Worm (Caenorhabditis elegans) whole organism, L4 larva: Measurements from ENCODE around the gene mfsd-13.2.
A peak's percentile ranks its signal among the peaks of the same experiment; 100 is the strongest.

ENCODE experiments used
- F26F4.8 ChIP-seq: fragments of 200-800 bp; sonication (Bioruptor generic); conservative IDR thresholded peaks from 2 replicates; pipeline ENCODE4 v1.3.6; 2022; ENCODE audit warnings: missing genetic modification characterization, missing compliant biosample characterization
- R02D3.7 ChIP-seq: fragments of 150-350 bp; sonication (generic microtip); optimal IDR thresholded peaks from 3 replicates; lab custom pipeline; 2014; ENCODE audit warnings: missing biosample characterization, missing genetic modification characterization
- T20F7.1 ChIP-seq: fragments of 200-800 bp; sonication (Bioruptor generic); optimal IDR thresholded peaks from 2 replicates; lab custom pipeline; 2018; ENCODE audit warnings: mild to moderate bottlenecking, missing genetic modification characterization, missing compliant biosample characterization
- Y48G9A.11 ChIP-seq: fragments of 200-800 bp; sonication (Bioruptor generic); IDR thresholded peaks from 2 replicates; pipeline ENCODE4 v1.3.6; 2022; ENCODE audit warnings: missing genetic modification reagents, missing genetic modification characterization, missing compliant biosample characterization
- Y5F2A.4 ChIP-seq: fragments of 200-800 bp; sonication (Bioruptor generic); optimal IDR thresholded peaks from 2 replicates; lab custom pipeline; 2018; ENCODE audit warnings: mild to moderate bottlenecking, missing genetic modification characterization, missing compliant biosample characterization
- Y75B8A.6 ChIP-seq: fragments of 200-800 bp; sonication (Bioruptor generic); IDR thresholded peaks from 2 replicates; pipeline ENCODE4 v1.3.6; 2022; ENCODE audit warnings: missing genetic modification reagents, missing genetic modification characterization, missing compliant biosample characterization
- aly-2 ChIP-seq: sonication (generic microtip); optimal IDR thresholded peaks from 2 replicates; lab custom pipeline; 2018; ENCODE audit warnings: missing biosample characterization, missing genetic modification characterization
- ceh-20 ChIP-seq: fragments of 200-800 bp; sonication (Bioruptor generic); IDR thresholded peaks from 2 replicates; pipeline ENCODE4 v1.3.6; 2022; ENCODE audit warnings: missing genetic modification reagents, missing genetic modification characterization, missing compliant biosample characterization
- ceh-28 ChIP-seq: fragments of 150-350 bp; optimal IDR thresholded peaks from 2 replicates; lab custom pipeline; 2014; ENCODE audit warnings: missing biosample characterization, missing genetic modification reagents, missing genetic modification characterization
- ceh-32 ChIP-seq: sonication (generic microtip); optimal IDR thresholded peaks from 2 replicates; lab custom pipeline; 2016; ENCODE audit warnings: mild to moderate bottlenecking, missing genetic modification characterization, missing compliant biosample characterization; ENCODE audit not compliant: poor library complexity
- ceh-44 ChIP-seq: fragments of 200-800 bp; sonication (Bioruptor generic); IDR thresholded peaks from 2 replicates; pipeline ENCODE4 v1.3.6; 2022; ENCODE audit warnings: missing genetic modification reagents, missing genetic modification characterization, missing compliant biosample characterization
- ceh-62 ChIP-seq: sonication (generic microtip); optimal IDR thresholded peaks from 2 replicates; lab custom pipeline; 2017; ENCODE audit warnings: missing biosample characterization, missing genetic modification characterization
- ceh-82 ChIP-seq: sonication (generic microtip); optimal IDR thresholded peaks from 2 replicates; lab custom pipeline; 2017; ENCODE audit warnings: missing biosample characterization, missing genetic modification characterization
- ctbp-1 ChIP-seq: fragments of 200-800 bp; sonication (Bioruptor generic); IDR thresholded peaks from 2 replicates; pipeline ENCODE4 v1.3.6; 2022; ENCODE audit warnings: missing genetic modification reagents, missing genetic modification characterization, missing compliant biosample characterization
- daf-12 ChIP-seq: fragments of 150-350 bp; optimal IDR thresholded peaks from 2 replicates; lab custom pipeline; 2014; ENCODE audit warnings: missing biosample characterization, missing genetic modification reagents, missing genetic modification characterization
- daf-16 ChIP-seq, 3 experiments: sonication (generic microtip); optimal IDR thresholded peaks; 2 replicates each; lab custom pipeline; 2016 to 2017; ENCODE audit warnings: missing genetic modification characterization in 3 of 3, missing genetic modification reagents in 3 of 3, mild to moderate bottlenecking in 2 of 3, missing compliant biosample characterization in 2 of 3, missing biosample characterization in 1 of 3, moderate library complexity in 1 of 3
- daf-8 ChIP-seq: fragments of 200-800 bp; sonication (Bioruptor generic); IDR thresholded peaks from 2 replicates; pipeline ENCODE4 v1.3.6; 2022; ENCODE audit warnings: missing genetic modification characterization, missing compliant biosample characterization
- dmd-6 ChIP-seq: fragments of 200-800 bp; sonication (Bioruptor generic); IDR thresholded peaks from 2 replicates; pipeline ENCODE4 v1.3.6; 2022; ENCODE audit warnings: missing genetic modification reagents, missing genetic modification characterization, missing compliant biosample characterization
- dmd-8 ChIP-seq: fragments of 200-800 bp; sonication (Bioruptor generic); IDR thresholded peaks from 2 replicates; pipeline ENCODE4 v1.3.6; 2022; ENCODE audit warnings: missing genetic modification characterization, missing compliant biosample characterization
- dmd-9 ChIP-seq: fragments of 200-800 bp; sonication (Bioruptor generic); IDR thresholded peaks from 2 replicates; pipeline ENCODE4 v1.3.6; 2022; ENCODE audit warnings: missing genetic modification reagents, missing genetic modification characterization, missing compliant biosample characterization
- dpl-1 ChIP-seq: fragments of 150-350 bp; optimal IDR thresholded peaks from 2 replicates; lab custom pipeline; 2014; ENCODE audit warnings: missing biosample characterization, missing genetic modification reagents, missing genetic modification characterization
- duxl-1 ChIP-seq: sonication (generic microtip); optimal IDR thresholded peaks from 2 replicates; lab custom pipeline; 2016; ENCODE audit warnings: mild to moderate bottlenecking, missing genetic modification characterization, moderate library complexity, missing compliant biosample characterization; ENCODE audit not compliant: poor library complexity
- dve-1 ChIP-seq: sonication (generic microtip); optimal IDR thresholded peaks from 2 replicates; lab custom pipeline; 2017; ENCODE audit warnings: antibody characterized with exemption, mild to moderate bottlenecking, missing genetic modification characterization, missing compliant biosample characterization; ENCODE audit not compliant: insufficient read depth
- egl-27 ChIP-seq: sonication (generic microtip); optimal IDR thresholded peaks from 3 replicates; lab custom pipeline; 2017; ENCODE audit warnings: missing biosample characterization, missing genetic modification reagents, missing genetic modification characterization
- egl-43 ChIP-seq: fragments of 200-800 bp; sonication (Bioruptor generic); IDR thresholded peaks from 2 replicates; pipeline ENCODE4 v1.3.6; 2022; ENCODE audit warnings: missing genetic modification reagents, missing genetic modification characterization, missing compliant biosample characterization
- fos-1 ChIP-seq: fragments of 150-350 bp; optimal IDR thresholded peaks from 2 replicates; lab custom pipeline; 2014; ENCODE audit warnings: missing biosample characterization, missing genetic modification characterization
- gei-8 ChIP-seq: fragments of 200-800 bp; sonication (Bioruptor generic); optimal IDR thresholded peaks from 2 replicates; lab custom pipeline; 2018; ENCODE audit warnings: mild to moderate bottlenecking, missing genetic modification characterization, missing compliant biosample characterization
- hmg-1.1 ChIP-seq: fragments of 200-800 bp; sonication (Bioruptor generic); IDR thresholded peaks from 2 replicates; pipeline ENCODE4 v1.3.6; 2022; ENCODE audit warnings: missing genetic modification reagents, missing genetic modification characterization, missing compliant biosample characterization
- jun-1 ChIP-seq: fragments of 150-350 bp; optimal IDR thresholded peaks from 2 replicates; lab custom pipeline; 2014; ENCODE audit warnings: missing biosample characterization, missing genetic modification reagents, missing genetic modification characterization
- lim-7 ChIP-seq: fragments of 200-800 bp; sonication (Bioruptor generic); IDR thresholded peaks from 2 replicates; pipeline ENCODE4 v1.3.6; 2022; ENCODE audit warnings: missing genetic modification characterization, missing compliant biosample characterization
- lin-38 ChIP-seq: fragments of 200-800 bp; sonication (Bioruptor generic); IDR thresholded peaks from 2 replicates; pipeline ENCODE4 v1.3.6; 2022; ENCODE audit warnings: missing genetic modification reagents, missing genetic modification characterization, missing compliant biosample characterization
- lin-39 ChIP-seq: fragments of 150-350 bp; optimal IDR thresholded peaks from 2 replicates; lab custom pipeline; 2014; ENCODE audit warnings: missing biosample characterization, missing genetic modification reagents, missing genetic modification characterization
- lsy-2 ChIP-seq, 2 experiments: fragments of 150-350 bp in 1 of 2; sonication (generic microtip) in 1 of 2; optimal IDR thresholded peaks; 2 replicates each; lab custom pipeline; 2014 to 2017; ENCODE audit warnings: missing biosample characterization in 2 of 2, missing genetic modification characterization in 2 of 2
- madf-9 ChIP-seq: fragments of 200-800 bp; sonication (Bioruptor generic); conservative IDR thresholded peaks from 2 replicates; pipeline ENCODE4 v1.3.6; 2022; ENCODE audit warnings: missing genetic modification reagents, missing genetic modification characterization, missing compliant biosample characterization
- mdl-1 ChIP-seq, 2 experiments: fragments of 150-350 bp in 1 of 2; sonication (generic microtip) in 1 of 2; optimal IDR thresholded peaks; 2 replicates each; lab custom pipeline; 2014 to 2017; ENCODE audit warnings: missing biosample characterization in 2 of 2, missing genetic modification characterization in 2 of 2
- mep-1 ChIP-seq: fragments of 150-350 bp; sonication (generic microtip); optimal IDR thresholded peaks from 3 replicates; lab custom pipeline; 2014; ENCODE audit warnings: missing biosample characterization, missing genetic modification characterization
- mxl-3 ChIP-seq: fragments of 200-800 bp; sonication (Bioruptor generic); optimal IDR thresholded peaks from 2 replicates; lab custom pipeline; 2018; ENCODE audit warnings: mild to moderate bottlenecking, missing genetic modification characterization, missing compliant biosample characterization
- nhr-102 ChIP-seq: sonication (generic microtip); optimal IDR thresholded peaks from 2 replicates; lab custom pipeline; 2016; ENCODE audit warnings: mild to moderate bottlenecking, missing genetic modification characterization, moderate library complexity, missing compliant biosample characterization
- nhr-11 ChIP-seq: fragments of 150-350 bp; optimal IDR thresholded peaks from 2 replicates; lab custom pipeline; 2014; ENCODE audit warnings: missing biosample characterization, missing genetic modification characterization
- nhr-111 ChIP-seq: fragments of 200-800 bp; sonication (Bioruptor generic); optimal IDR thresholded peaks from 2 replicates; lab custom pipeline; 2018; ENCODE audit warnings: mild to moderate bottlenecking, missing genetic modification characterization, missing compliant biosample characterization
- nhr-28 ChIP-seq: fragments of 150-350 bp; optimal IDR thresholded peaks from 2 replicates; lab custom pipeline; 2014; ENCODE audit warnings: missing biosample characterization, missing genetic modification characterization
- nhr-41 ChIP-seq: fragments of 200-800 bp; sonication (Bioruptor generic); IDR thresholded peaks from 2 replicates; pipeline ENCODE4 v1.3.6; 2022; ENCODE audit warnings: missing genetic modification reagents, missing genetic modification characterization, missing compliant biosample characterization
- pha-4 ChIP-seq, 2 experiments: fragments of 150-350 bp in 1 of 2; fragments of 200-800 bp in 1 of 2; sonication (Bioruptor generic) in 1 of 2; IDR thresholded peaks in 1 of 2; optimal IDR thresholded peaks in 1 of 2; 2 replicates each; pipeline versions ENCODE4 v1.3.6 to Lab custom; 2014 to 2022; ENCODE audit warnings: missing genetic modification characterization in 2 of 2, missing genetic modification reagents in 2 of 2, missing biosample characterization in 1 of 2, missing compliant biosample characterization in 1 of 2
- saeg-2 ChIP-seq: fragments of 200-800 bp; sonication (Bioruptor generic); IDR thresholded peaks from 2 replicates; pipeline ENCODE4 v1.3.6; 2022; ENCODE audit warnings: missing genetic modification reagents, missing genetic modification characterization, missing compliant biosample characterization
- snpc-1.2 ChIP-seq: fragments of 200-800 bp; sonication (Bioruptor generic); IDR thresholded peaks from 2 replicates; pipeline ENCODE4 v1.3.6; 2022; ENCODE audit warnings: missing genetic modification reagents, missing genetic modification characterization, missing compliant biosample characterization
- snpc-4 ChIP-seq: fragments of 150-350 bp; optimal IDR thresholded peaks from 2 replicates; lab custom pipeline; 2014; ENCODE audit warnings: missing biosample characterization, missing genetic modification characterization
- zip-11 ChIP-seq: fragments of 200-800 bp; sonication (Bioruptor generic); IDR thresholded peaks from 2 replicates; pipeline ENCODE4 v1.3.6; 2022; ENCODE audit warnings: missing genetic modification characterization, missing compliant biosample characterization
- zip-2 ChIP-seq: fragments of 150-350 bp; optimal IDR thresholded peaks from 2 replicates; lab custom pipeline; 2014; ENCODE audit warnings: missing biosample characterization, missing genetic modification characterization
- ztf-11 ChIP-seq: fragments of 150-350 bp; optimal IDR thresholded peaks from 2 replicates; lab custom pipeline; 2014; ENCODE audit warnings: missing biosample characterization, missing genetic modification characterization

Gene mfsd-13.2

DNA sequence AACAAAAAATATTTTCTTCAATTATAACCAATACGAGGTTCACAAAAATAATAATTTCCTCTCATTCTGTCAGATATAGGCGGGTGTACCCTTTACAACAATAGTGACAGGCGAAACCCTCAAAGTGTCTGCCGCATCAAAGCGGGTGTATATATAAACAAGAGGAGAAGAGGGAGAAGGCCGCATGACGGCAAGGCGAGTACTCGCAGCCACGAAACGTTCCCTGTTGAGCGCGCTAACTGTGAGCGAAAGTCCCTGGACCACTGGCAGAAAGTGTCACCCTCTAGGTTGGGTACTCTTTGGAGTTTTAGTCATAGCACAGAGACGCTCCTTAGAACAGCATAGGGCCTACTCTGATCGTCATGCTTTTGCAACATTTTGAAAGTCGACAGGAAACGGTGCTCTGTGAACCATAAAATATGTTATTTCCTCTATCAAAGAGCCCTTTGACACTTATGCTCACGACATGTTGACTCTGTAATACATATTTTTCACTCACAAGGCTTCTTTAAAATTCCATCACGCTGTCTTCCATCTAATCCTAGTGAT, 34.5 kb upstream of the mfsd-13.2 start, which contains the start of gene pcrg-1 (continued):
- TF ChIP-seq fos-1 (tag; lab: Kevin White, UChicago) (no peak), dmd-6 (GFP tag; lab: Robert Waterston, UW) (peak; percentile 55), ceh-20 (GFP tag; lab: Robert Waterston, UW) (peak; percentile 79), dmd-9 (GFP tag; lab: Robert Waterston, UW) (peak; percentile 78; the same call in 1 of the 2 replicates), lin-38 (peak; percentile 84), Y48G9A.11 (peak; percentile 84), mdl-1 (tag; optimal IDR thresholded peaks at IDR 0.05; lab: Kevin White, UChicago) (no peak), lim-7 (peak; percentile 89), T20F7.1 (GFP tag; lab: Kevin White, UChicago) (peak; percentile 35), nhr-111 (peak; percentile 76), snpc-1.2 (GFP tag; lab: Robert Waterston, UW) (peak; percentile 86), Y5F2A.4 (GFP tag; lab: Kevin White, UChicago) (peak; percentile 82), nhr-41 (GFP tag; lab: Robert Waterston, UW) (peak; percentile 89), dmd-8 (GFP tag; lab: Robert Waterston, UW) (peak; percentile 94), dve-1 (tag; lab: Kevin White, UChicago) (peak; percentile 57), zip-2 (tag; lab: Kevin White, UChicago) (peak; percentile 35), dpl-1 (GFP tag; lab: Kevin White, UChicago) (peak; percentile 50), aly-2 (tag; lab: Kevin White, UChicago) (no peak), ceh-62 (tag; lab: Kevin White, UChicago) (no peak), ctbp-1 (GFP tag; lab: Robert Waterston, UW) (peak; percentile 76), pha-4 (GFP tag; IDR thresholded peaks at IDR 0.05; lab: Robert Waterston, UW) (peak; percentile 89), pha-4 (tag; optimal IDR thresholded peaks at IDR 0.05; lab: Kevin White, UChicago) (peak; percentile 42), egl-43 (GFP tag; lab: Robert Waterston, UW) (peak; percentile 97), gei-8 (GFP tag; lab: Kevin White, UChicago) (peak; percentile 12), ceh-44 (GFP tag; lab: Robert Waterston, UW) (peak; percentile 62; the same call in 1 of the 2 replicates), daf-8 (GFP tag; lab: Robert Waterston, UW) (peak; percentile 73; the same call in 1 of the 2 replicates), nhr-11 (no peak), R02D3.7 (tag; lab: Kevin White, UChicago) (no peak), egl-27 (no peak), ceh-82 (tag; lab: Kevin White, UChicago) (no peak), saeg-2 (GFP tag; lab: Robert Waterston, UW) (peak; percentile 89), snpc-4 (tag; lab: Kevin White, UChicago) (peak; percentile 95), F26F4.8 (GFP tag; lab: Robert Waterston, UW) (peak; percentile 95), zip-11 (GFP tag; lab: Robert Waterston, UW) (peak; percentile 66), lsy-2 (tag; optimal IDR thresholded peaks at IDR 0.05; lab: Kevin White, UChicago) (peak in 1 of 2 experiments; percentile 69), hmg-1.1 (GFP tag; lab: Robert Waterston, UW) (peak; percentile 97), daf-16 (GFP tag; optimal IDR thresholded peaks at IDR 0.05; lab: Kevin White, UChicago) (peak; percentile 81 to 87), daf-16 (tag; optimal IDR thresholded peaks at IDR 0.05; lab: Kevin White, UChicago) (peak; percentile 60), mxl-3 (GFP tag; lab: Kevin White, UChicago) (peak; percentile 85), madf-9 (GFP tag; lab: Robert Waterston, UW) (peak; percentile 80), jun-1 (no peak), nhr-102 (tag; lab: Kevin White, UChicago) (peak; percentile 59), ceh-28 (tag; lab: Kevin White, UChicago) (no peak), mep-1 (peak; percentile 61), ztf-11 (tag; lab: Kevin White, UChicago) (no peak), daf-12 (no peak), ceh-32 (no peak), nhr-28 (tag; lab: Kevin White, UChicago) (no peak), lin-39 (tag; lab: Kevin White, UChicago) (no peak), Y75B8A.6 (peak; percentile 91), duxl-1 (tag; lab: Kevin White, UChicago) (no peak)
